Fruit fly (Drosophila melanogaster): ENCODE data around the gene Vha100-1.

Vha100-1 gene

DNA sequence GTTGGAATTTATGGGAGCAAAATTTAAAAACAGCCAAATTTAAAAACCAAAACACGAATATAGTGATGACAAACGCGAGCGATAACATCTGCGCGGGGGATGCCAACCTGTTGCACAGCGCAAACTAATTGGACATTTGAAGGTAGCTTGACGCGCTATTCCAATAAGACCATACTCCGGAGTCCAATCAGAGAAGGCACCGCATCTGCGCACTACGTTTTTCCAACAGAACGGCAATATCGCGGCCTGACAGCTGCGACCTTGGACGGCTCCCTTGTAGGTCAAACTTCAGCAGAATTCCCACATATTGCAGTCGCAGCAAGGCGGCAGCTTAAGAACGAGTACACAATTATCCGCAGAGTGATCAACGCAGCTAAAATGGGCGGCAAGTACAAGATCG is 17.1 kb downstream of the Vha100-1 start, which contains the start of the genes CG11882 and Pglym78 (continued):
- TF ChIP-seq ac (GFP tag; optimal IDR thresholded peaks at IDR 0.05) (no peak), Bteb2 (GFP tag; optimal IDR thresholded peaks at IDR 0.05) (no peak), grau (tag; optimal IDR thresholded peaks at IDR 0.05) (peak; percentile 31), CG17359 (tag; optimal IDR thresholded peaks at IDR 0.05) (peak; percentile 6), unpg (GFP tag; optimal IDR thresholded peaks at IDR 0.05) (no peak), CG4707 (GFP tag; optimal IDR thresholded peaks at IDR 0.05) (no peak), danr (GFP tag; IDR thresholded peaks at IDR 0.05) (no peak), CG33557 (GFP tag; optimal IDR thresholded peaks at IDR 0.05) (no peak), CG4282 (GFP tag; optimal IDR thresholded peaks at IDR 0.05) (peak; percentile 47), CG17568 (GFP tag; optimal IDR thresholded peaks at IDR 0.05) (no peak), Drgx (GFP tag; IDR thresholded peaks at IDR 0.05) (peak; percentile 37; the same call in 1 of the 2 replicates), bcd (GFP tag; optimal IDR thresholded peaks at IDR 0.05) (peak; percentile 37), Chrac-16 (GFP tag; optimal IDR thresholded peaks at IDR 0.05) (peak; percentile 36), ab (GFP tag; optimal IDR thresholded peaks at IDR 0.05) (no peak), Doc3 (GFP tag; IDR thresholded peaks at IDR 0.05; ENCODE audit: partially characterized antibody) (no peak), fru (optimal IDR thresholded peaks at IDR 0.05) (no peak), en (GFP tag; optimal IDR thresholded peaks at IDR 0.05) (peak; percentile 40), CG31365 (tag; optimal IDR thresholded peaks at IDR 0.05) (no peak), wor (GFP tag; IDR thresholded peaks at IDR 0.05) (no peak), Ets97D (GFP tag; optimal IDR thresholded peaks at IDR 0.05) (peak; percentile 96), HLH54F (GFP tag; optimal IDR thresholded peaks at IDR 0.05) (peak; percentile 44), rib (GFP tag; IDR thresholded peaks at IDR 0.05) (peak; percentile 58), phol (tag; optimal IDR thresholded peaks at IDR 0.05) (peak; percentile 28), CG15601 (tag; optimal IDR thresholded peaks at IDR 0.05) (peak; percentile 54), CG3065 (GFP tag; optimal IDR thresholded peaks at IDR 0.05) (peak; percentile 27), lab (GFP tag; optimal IDR thresholded peaks at IDR 0.05) (no peak), mam (GFP tag; optimal IDR thresholded peaks at IDR 0.05) (peak; percentile 72), vfl (GFP tag; optimal IDR thresholded peaks at IDR 0.05) (peak; percentile 8), slbo (GFP tag; IDR thresholded peaks at IDR 0.05) (peak; percentile 74), Aef1 (GFP tag; IDR thresholded peaks at IDR 0.05) (peak; percentile 21; the same call in 1 of the 3 replicates), exex (tag; optimal IDR thresholded peaks at IDR 0.05) (peak; percentile 60), CG9797 (GFP tag; optimal IDR thresholded peaks at IDR 0.05) (peak; percentile 72), inv (GFP tag; IDR thresholded peaks at IDR 0.05; ENCODE audit: partially characterized antibody) (peak; percentile 30; the same call in 1 of the 2 replicates), Ssrp (tag; optimal IDR thresholded peaks at IDR 0.05) (no peak), unc-4 (GFP tag; IDR thresholded peaks at IDR 0.05; ENCODE audit: partially characterized antibody) (peak; percentile 65), pb (GFP tag; optimal IDR thresholded peaks at IDR 0.05) (no peak), Rfx (GFP tag; IDR thresholded peaks at IDR 0.05) (peak; percentile 75), wdn (GFP tag; IDR thresholded peaks at IDR 0.05) (peak; percentile 41; the same call in 1 of the 2 replicates), CG9609 (GFP tag; optimal IDR thresholded peaks at IDR 0.05) (peak; percentile 55), CG1233 (GFP tag; optimal IDR thresholded peaks at IDR 0.05) (no peak), disco-r (GFP tag; optimal IDR thresholded peaks at IDR 0.05) (no peak), CG10267 (tag; optimal IDR thresholded peaks at IDR 0.05) (peak; percentile 36), Tbp (GFP tag; optimal IDR thresholded peaks at IDR 0.05) (no peak), hb (GFP tag; IDR thresholded peaks at IDR 0.05; ENCODE audit: partially characterized antibody) (no peak), CG2199 (GFP tag; IDR thresholded peaks at IDR 0.05) (0 out of 3 replicates have a peak, but pooled peaks have one; percentile 51), D (optimal IDR thresholded peaks at IDR 0.05) (peak; percentile 77), D (GFP tag; optimal IDR thresholded peaks at IDR 0.05) (no peak), CG6254 (GFP tag; optimal IDR thresholded peaks at IDR 0.05) (no peak), CG7271 (tag; optimal IDR thresholded peaks at IDR 0.05) (no peak), CG8924 (tag; optimal IDR thresholded peaks at IDR 0.05) (peak; percentile 2), dysf (GFP tag; IDR thresholded peaks at IDR 0.05) (no peak), dm (GFP tag; optimal IDR thresholded peaks at IDR 0.05) (peak; percentile 51)
